Worm (Caenorhabditis elegans): ENCODE results near the gene gst-2.

- no peak for TF ChIP-seq nhr-11 (tag; optimal IDR thresholded peaks at IDR 0.05)
- TF ChIP-seq pros-1 (tag; optimal IDR thresholded peaks at IDR 0.05), result no peak
- TF ChIP-seq unc-42 (tag; optimal IDR thresholded peaks at IDR 0.05), result no peak
- TF ChIP-seq ama-1 (optimal IDR thresholded peaks at IDR 0.05), result no peak
- TF ChIP-seq pqm-1 (tag; optimal IDR thresholded peaks at IDR 0.05), result no peak
- no peak for TF ChIP-seq ceh-6 (GFP tag; optimal IDR thresholded peaks at IDR 0.05)
- TF ChIP-seq pha-4 (tag; optimal IDR thresholded peaks at IDR 0.05), result no peak
Observed at ce11 chrIV:10129957-10130356, 11.9 kb downstream of the gst-2 start, which contains the start of gene glt-3.

All from whole organism, late embryonic.